Worm (Caenorhabditis elegans) whole organism, L1 larva: ENCODE results near the gene rpt-3.

Experiments
- ceh-8 ChIP-seq: fragments of 200-800 bp; sonication (Bioruptor generic); optimal IDR thresholded peaks from 2 replicates; lab custom pipeline; 2018; ENCODE audit warnings: mild to moderate bottlenecking, missing genetic modification characterization, moderate library complexity, missing compliant biosample characterization
- fos-1 ChIP-seq: fragments of 150-350 bp; optimal IDR thresholded peaks from 2 replicates; lab custom pipeline; 2014; ENCODE audit warnings: missing biosample characterization, missing genetic modification characterization
- hpl-2 ChIP-seq: fragments of 150-350 bp; optimal IDR thresholded peaks from 2 replicates; lab custom pipeline; 2014; ENCODE audit warnings: missing biosample characterization, missing genetic modification reagents, missing genetic modification characterization
- nhr-20 ChIP-seq: sonication (generic microtip); optimal IDR thresholded peaks from 2 replicates; lab custom pipeline; 2016; ENCODE audit warnings: mild to moderate bottlenecking, missing genetic modification characterization, missing compliant biosample characterization

DNA sequence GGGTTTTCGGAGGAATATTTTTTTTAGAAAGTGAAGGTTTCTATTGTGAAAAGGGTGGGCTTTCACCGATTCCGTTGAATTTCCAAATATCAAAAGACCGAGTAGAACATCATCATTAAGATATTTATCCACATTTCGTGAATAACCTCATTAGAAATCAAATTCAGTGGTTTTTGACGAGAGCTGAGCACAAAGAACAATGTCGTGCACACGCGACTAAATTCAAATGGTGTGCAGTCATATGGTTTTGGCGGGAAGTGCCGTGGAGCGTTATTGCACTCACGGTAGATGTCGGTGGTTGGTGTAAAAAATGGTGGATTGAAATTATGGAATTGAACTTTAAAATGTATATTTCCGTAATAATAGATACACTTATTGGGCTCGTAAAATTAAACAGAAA is 36.9 kb upstream of the rpt-3 start:
- TF ChIP-seq nhr-20 (no peak), ceh-8 (no peak), hpl-2 (GFP tag; lab: Kevin White, UChicago) (no peak), fos-1 (tag; lab: Kevin White, UChicago) (no peak)
